Worm (Caenorhabditis elegans) whole organism, late embryonic: ENCODE results near the gene acs-10.
"Not testable (repeated sequence)": the region's sequence is repeated elsewhere in the genome, so short reads cannot be mapped to it uniquely, and the experiment has no call there.

Experiments used
- C08G9.2 ChIP-seq: sonication (generic microtip); optimal IDR thresholded peaks from 2 replicates; lab custom pipeline; 2016; ENCODE audit warnings: mild to moderate bottlenecking, missing genetic modification characterization, moderate library complexity, missing compliant biosample characterization
- F13H6.1 ChIP-seq: sonication (generic microtip); optimal IDR thresholded peaks from 2 replicates; lab custom pipeline; 2016; ENCODE audit warnings: missing genetic modification characterization, missing compliant biosample characterization
- T23F11.4 ChIP-seq: fragments of 200-800 bp; sonication (Bioruptor generic); optimal IDR thresholded peaks from 2 replicates; lab custom pipeline; 2018; ENCODE audit warnings: mild to moderate bottlenecking, missing genetic modification characterization, missing compliant biosample characterization
- Y22D7AL.16 ChIP-seq: sonication (generic microtip); optimal IDR thresholded peaks from 2 replicates; lab custom pipeline; 2016; ENCODE audit warnings: missing genetic modification characterization, missing compliant biosample characterization
- ahr-1 ChIP-seq: sonication (generic microtip); optimal IDR thresholded peaks from 2 replicates; lab custom pipeline; 2016; ENCODE audit warnings: missing genetic modification characterization, missing compliant biosample characterization
- ama-1 ChIP-seq: fragments of 150-350 bp; optimal IDR thresholded peaks from 2 replicates; lab custom pipeline; 2014
- ceh-18 ChIP-seq: sonication (generic microtip); optimal IDR thresholded peaks from 2 replicates; lab custom pipeline; 2016; ENCODE audit warnings: missing genetic modification characterization, missing compliant biosample characterization
- ceh-19 ChIP-seq: fragments of 200-800 bp; sonication (Bioruptor generic); optimal IDR thresholded peaks from 2 replicates; lab custom pipeline; 2018; ENCODE audit warnings: mild to moderate bottlenecking, missing genetic modification characterization, missing compliant biosample characterization
- ceh-2 ChIP-seq: sonication (generic microtip); optimal IDR thresholded peaks from 2 replicates; lab custom pipeline; 2016; ENCODE audit warnings: missing genotype, missing genetic modification characterization, missing compliant biosample characterization
- ceh-30 ChIP-seq: fragments of 150-350 bp; optimal IDR thresholded peaks from 2 replicates; lab custom pipeline; 2014; ENCODE audit warnings: missing biosample characterization, missing genetic modification characterization
- ceh-31 ChIP-seq: sonication (generic microtip); optimal IDR thresholded peaks from 2 replicates; lab custom pipeline; 2016; ENCODE audit warnings: missing genetic modification characterization, missing compliant biosample characterization
- ceh-34 ChIP-seq: sonication (generic microtip); optimal IDR thresholded peaks from 2 replicates; lab custom pipeline; 2016; ENCODE audit warnings: mild to moderate bottlenecking, missing genetic modification characterization, missing compliant biosample characterization
- ceh-9 ChIP-seq: sonication (generic microtip); optimal IDR thresholded peaks from 2 replicates; lab custom pipeline; 2016; ENCODE audit warnings: mild to moderate bottlenecking, missing genetic modification characterization, inconsistent platforms, missing compliant biosample characterization
- che-1 ChIP-seq: sonication (generic microtip); optimal IDR thresholded peaks from 2 replicates; lab custom pipeline; 2016; ENCODE audit warnings: mild to moderate bottlenecking, missing genetic modification characterization, missing compliant biosample characterization
- dve-1 ChIP-seq: sonication (generic microtip); optimal IDR thresholded peaks from 2 replicates; lab custom pipeline; 2017; ENCODE audit warnings: antibody characterized with exemption, mild to moderate bottlenecking, missing genetic modification characterization, missing compliant biosample characterization
- elt-2 ChIP-seq: sonication (generic microtip); optimal IDR thresholded peaks from 2 replicates; lab custom pipeline; 2016; ENCODE audit warnings: missing genetic modification reagents, missing genetic modification characterization, missing compliant biosample characterization
- ets-4 ChIP-seq: sonication (generic microtip); optimal IDR thresholded peaks from 2 replicates; lab custom pipeline; 2016; ENCODE audit warnings: missing genetic modification characterization, missing compliant biosample characterization
- fax-1 ChIP-seq: sonication (generic microtip); optimal IDR thresholded peaks from 2 replicates; lab custom pipeline; 2016; ENCODE audit warnings: missing genotype, missing genetic modification characterization, missing compliant biosample characterization
- hlh-13 ChIP-seq: fragments of 200-800 bp; sonication (Bioruptor generic); optimal IDR thresholded peaks from 2 replicates; lab custom pipeline; 2018; ENCODE audit warnings: mild to moderate bottlenecking, missing genetic modification characterization, missing compliant biosample characterization
- hlh-30 ChIP-seq: sonication (generic microtip); optimal IDR thresholded peaks from 2 replicates; lab custom pipeline; 2017; ENCODE audit warnings: antibody characterized with exemption, missing genetic modification characterization, missing compliant biosample characterization; ENCODE audit not compliant: insufficient read depth
- mec-3 ChIP-seq: sonication (generic microtip); optimal IDR thresholded peaks from 2 replicates; lab custom pipeline; 2016; ENCODE audit warnings: borderline replicate concordance, missing genetic modification characterization, missing compliant biosample characterization
- nfya-1 ChIP-seq: sonication (generic microtip); optimal IDR thresholded peaks from 2 replicates; lab custom pipeline; 2017; ENCODE audit warnings: missing genetic modification characterization, mild to moderate bottlenecking, missing compliant biosample characterization, antibody characterized with exemption, moderate library complexity
- nhr-232 ChIP-seq: sonication (generic microtip); optimal IDR thresholded peaks from 2 replicates; lab custom pipeline; 2016; ENCODE audit warnings: missing genetic modification characterization, missing compliant biosample characterization
- npax-4 ChIP-seq: sonication (generic microtip); optimal IDR thresholded peaks from 2 replicates; lab custom pipeline; 2016; ENCODE audit warnings: missing genetic modification characterization, missing compliant biosample characterization
- pax-1 ChIP-seq: fragments of 150-350 bp; optimal IDR thresholded peaks from 2 replicates; lab custom pipeline; 2014; ENCODE audit warnings: missing biosample characterization, missing genetic modification characterization
- pha-2 ChIP-seq: sonication (generic microtip); optimal IDR thresholded peaks from 2 replicates; lab custom pipeline; 2017; ENCODE audit warnings: mild to moderate bottlenecking, missing genetic modification characterization, missing compliant biosample characterization
- pha-4 ChIP-seq: fragments of 150-350 bp; optimal IDR thresholded peaks from 2 replicates; lab custom pipeline; 2018; ENCODE audit warnings: missing biosample characterization, missing genetic modification reagents, missing genetic modification characterization
- pros-1 ChIP-seq: fragments of 150-350 bp; optimal IDR thresholded peaks from 2 replicates; lab custom pipeline; 2014; ENCODE audit warnings: missing biosample characterization, missing genetic modification reagents, missing genetic modification characterization
- ref-2 ChIP-seq: sonication (generic microtip); optimal IDR thresholded peaks from 2 replicates; lab custom pipeline; 2016; ENCODE audit warnings: missing genetic modification characterization, missing compliant biosample characterization
- rnt-1 ChIP-seq: sonication (generic microtip); optimal IDR thresholded peaks from 2 replicates; lab custom pipeline; 2016; ENCODE audit warnings: missing genetic modification characterization, missing compliant biosample characterization
- sdc-2 ChIP-seq: sonication (generic microtip); optimal IDR thresholded peaks from 2 replicates; lab custom pipeline; 2016; ENCODE audit warnings: missing genotype, missing genetic modification characterization, missing compliant biosample characterization
- sox-2 ChIP-seq: fragments of 200-800 bp; sonication (Bioruptor generic); IDR thresholded peaks from 2 replicates; pipeline ENCODE4 v1.3.6; 2022; ENCODE audit warnings: missing genetic modification reagents, missing genetic modification characterization, missing compliant biosample characterization
- syd-9 ChIP-seq: sonication (generic microtip); optimal IDR thresholded peaks from 2 replicates; lab custom pipeline; 2016; ENCODE audit warnings: mild to moderate bottlenecking, missing genetic modification characterization, moderate library complexity, missing compliant biosample characterization
- tbx-2 ChIP-seq: sonication (generic microtip); optimal IDR thresholded peaks from 2 replicates; lab custom pipeline; 2016; ENCODE audit warnings: missing genetic modification characterization, missing compliant biosample characterization
- tbx-7 ChIP-seq: sonication (generic microtip); optimal IDR thresholded peaks from 2 replicates; lab custom pipeline; 2016; ENCODE audit warnings: missing genotype, missing genetic modification characterization, missing compliant biosample characterization
- unc-3 ChIP-seq, 2 experiments: fragments of 200-800 bp in 1 of 2; sonication (Bioruptor generic) in 1 of 2; sonication (generic microtip) in 1 of 2; conservative IDR thresholded peaks in 1 of 2; optimal IDR thresholded peaks in 1 of 2; 2 replicates each; pipeline versions ENCODE4 v1.3.6 to Lab custom; 2016 to 2022; ENCODE audit warnings: missing compliant biosample characterization in 2 of 2, missing genetic modification characterization in 2 of 2, missing genetic modification reagents in 1 of 2
- unc-42 ChIP-seq: sonication (generic microtip); optimal IDR thresholded peaks from 2 replicates; lab custom pipeline; 2016; ENCODE audit warnings: missing genotype, missing genetic modification characterization, missing compliant biosample characterization
- unc-55 ChIP-seq: sonication (generic microtip); optimal IDR thresholded peaks from 2 replicates; lab custom pipeline; 2017; ENCODE audit warnings: missing biosample characterization, missing genetic modification reagents, missing genetic modification characterization
- unc-86 ChIP-seq: sonication (generic microtip); optimal IDR thresholded peaks from 2 replicates; lab custom pipeline; 2016; ENCODE audit warnings: missing genetic modification characterization, missing compliant biosample characterization
- zip-5 ChIP-seq: sonication (generic microtip); optimal IDR thresholded peaks from 2 replicates; lab custom pipeline; 2016; ENCODE audit warnings: missing genetic modification characterization, missing compliant biosample characterization

acs-10 gene

DNA sequence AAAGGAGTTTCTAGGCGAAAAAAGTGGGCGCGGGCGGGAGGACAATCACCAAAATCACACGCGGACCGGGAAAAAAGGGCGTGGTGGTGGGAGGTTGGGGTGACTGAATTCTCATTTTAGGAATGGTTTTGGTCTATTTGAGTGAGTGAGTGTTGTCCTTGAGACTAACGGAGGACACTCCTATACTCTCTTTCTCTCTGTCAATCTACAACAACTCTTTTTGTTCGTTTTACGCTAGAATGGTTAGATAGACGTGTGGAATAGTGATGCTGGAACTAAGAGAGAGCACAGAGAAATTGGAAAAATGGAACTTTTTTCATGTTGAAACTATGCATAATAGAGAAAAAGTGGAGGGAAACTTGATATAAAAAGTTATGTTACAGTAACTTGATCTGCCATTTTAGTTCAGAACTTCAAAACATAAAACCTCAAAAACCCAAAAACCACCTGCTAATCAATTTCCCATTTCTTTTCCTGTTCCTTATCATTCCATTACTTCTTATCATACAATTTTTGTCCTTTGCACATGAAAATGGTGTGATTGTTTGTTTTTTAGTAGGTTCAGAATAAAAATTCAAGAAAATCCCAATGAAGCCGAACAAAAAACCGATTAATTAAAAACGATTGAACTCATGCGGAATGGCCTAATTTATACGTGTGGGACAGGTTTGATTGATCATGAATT lies 11.4 kb upstream of the acs-10 start:
- TF ChIP-seq ama-1 (lab: Kevin White, UChicago) (no peak), ets-4 (tag; lab: Kevin White, UChicago) (no peak), elt-2 (peak; percentile 75), syd-9 (tag; lab: Kevin White, UChicago) (no peak), ceh-30 (tag; lab: Kevin White, UChicago) (no peak), ceh-9 (tag; lab: Kevin White, UChicago) (no peak)

- peak; percentile 24 for TF ChIP-seq pha-2 (tag; lab: Kevin White, UChicago)
- TF ChIP-seq tbx-7 (tag; lab: Kevin White, UChicago) = no peak
- peak; percentile 13 for TF ChIP-seq zip-5
- TF ChIP-seq pax-1 (tag; lab: Kevin White, UChicago) = peak; percentile 74
- peak; percentile 7 for TF ChIP-seq pros-1
- peak; percentile 0 for TF ChIP-seq ceh-30 (tag; lab: Kevin White, UChicago)
- TF ChIP-seq elt-2 = peak; percentile 56
- no peak for TF ChIP-seq mec-3 (tag; lab: Kevin White, UChicago)
- TF ChIP-seq fax-1 = no peak
- peak; percentile 56 for TF ChIP-seq ceh-18
- TF ChIP-seq tbx-2 (tag; lab: Kevin White, UChicago) = peak; percentile 77
- TF ChIP-seq rnt-1 = peak; percentile 56
- TF ChIP-seq che-1 (tag; lab: Kevin White, UChicago) = no peak
- TF ChIP-seq T23F11.4 (GFP tag; lab: Kevin White, UChicago) = no peak
- peak; percentile 34 for TF ChIP-seq ceh-2 (tag; lab: Kevin White, UChicago)
- peak; percentile 38 for TF ChIP-seq ceh-34 (tag; lab: Kevin White, UChicago)
- peak; percentile 13 for TF ChIP-seq unc-86 (tag; lab: Kevin White, UChicago)
- TF ChIP-seq ceh-19 (GFP tag; lab: Kevin White, UChicago) = peak; percentile 67
- TF ChIP-seq nhr-232 (tag; lab: Kevin White, UChicago) = no peak
- no peak for TF ChIP-seq pha-4 (tag; lab: Kevin White, UChicago)
- peak; percentile 46 for TF ChIP-seq hlh-30 (tag; lab: Kevin White, UChicago)
- TF ChIP-seq ceh-31 = peak; percentile 82
- TF ChIP-seq dve-1 = peak; percentile 49
- TF ChIP-seq ref-2 (tag; lab: Kevin White, UChicago) = peak; percentile 46
- no peak for TF ChIP-seq syd-9 (tag; lab: Kevin White, UChicago)
- TF ChIP-seq unc-3 (GFP tag; conservative IDR thresholded peaks at IDR 0.05; lab: Robert Waterston, UW) = no peak
- no peak for TF ChIP-seq unc-3 (tag; optimal IDR thresholded peaks at IDR 0.05; lab: Kevin White, UChicago)
- TF ChIP-seq ahr-1 (tag; lab: Kevin White, UChicago) = no peak
- TF ChIP-seq ets-4 (tag; lab: Kevin White, UChicago) = peak; percentile 39
- no peak for TF ChIP-seq npax-4
- peak; percentile 2; the same call in 1 of the 2 replicates for TF ChIP-seq sox-2 (GFP tag; lab: Robert Waterston, UW)
- TF ChIP-seq sdc-2 (tag; lab: Kevin White, UChicago) = no peak
- TF ChIP-seq C08G9.2 (tag; lab: Kevin White, UChicago) = no peak
- TF ChIP-seq ceh-9 (tag; lab: Kevin White, UChicago) = no peak
- TF ChIP-seq nfya-1 = peak; percentile 75
- TF ChIP-seq unc-42 (tag; lab: Kevin White, UChicago) = peak; percentile 1
- peak; percentile 72 for TF ChIP-seq F13H6.1 (tag; lab: Kevin White, UChicago)
- TF ChIP-seq unc-55 (GFP tag; lab: Kevin White, UChicago) = peak; percentile 64
Measured at ce11 chrV:14136152-14136551, 10.1 kb upstream of the acs-10 start.

DNA sequence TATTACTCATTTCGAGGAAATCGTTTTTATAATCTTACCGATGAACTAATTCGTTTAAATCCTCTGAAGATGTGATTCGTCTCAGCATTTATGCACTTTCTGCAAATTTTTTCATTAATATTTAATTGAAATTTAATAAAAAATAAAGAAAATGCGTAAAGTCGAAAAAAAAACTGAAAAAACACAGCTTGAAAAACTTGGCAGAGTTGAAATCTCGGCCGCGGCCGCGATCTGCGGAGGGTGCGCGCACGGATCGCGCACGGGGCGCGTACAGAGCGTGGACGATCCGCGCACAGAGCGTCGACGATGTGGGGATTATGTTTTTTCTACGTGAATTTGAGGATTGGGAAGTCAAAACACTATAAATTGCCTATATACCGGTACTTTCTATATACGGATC lies 8.5 kb upstream of the acs-10 start, which contains the start of gene AH10.4:
Gene AH10.4, minus strand, starts transcription at position 101 of the 400 bp plus-strand sequence.
- TF ChIP-seq unc-3 (GFP tag; conservative IDR thresholded peaks at IDR 0.05; lab: Robert Waterston, UW); unc-3 (tag; optimal IDR thresholded peaks at IDR 0.05; lab: Kevin White, UChicago); Y22D7AL.16 (tag; lab: Kevin White, UChicago); hlh-13 (GFP tag; lab: Kevin White, UChicago): not testable (repeated sequence)
